Worm (Caenorhabditis elegans): ENCODE measurements around the gene F55A11.8.

F55A11.8 gene

DNA sequence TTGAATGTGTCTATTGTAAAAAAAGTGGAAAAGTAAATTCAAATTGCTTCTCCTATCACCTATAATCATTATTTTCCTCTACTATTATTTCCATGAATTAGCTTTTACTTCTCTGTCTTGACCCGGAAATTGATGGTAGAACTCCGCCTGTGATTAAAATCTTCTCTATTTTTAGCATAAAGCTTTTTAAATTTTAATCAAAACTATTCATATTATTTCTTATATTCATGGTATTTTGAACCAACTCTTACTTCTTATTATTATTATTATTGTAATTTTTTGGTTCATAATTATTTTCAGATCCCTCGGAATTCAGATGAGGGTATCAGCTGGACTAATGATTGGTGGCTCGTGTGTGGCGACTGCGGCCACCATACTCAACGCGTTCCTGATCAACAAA lies 21.0 kb upstream of the F55A11.8 start, which contains the start of gene sel-11:
TSS of gene sel-11 (plus strand) at position 301 of the 400 bp plus-strand sequence.
- no peak for TF ChIP-seq C34F6.9 (tag; optimal IDR thresholded peaks at IDR 0.05)
- no peak for TF ChIP-seq zag-1 (tag; optimal IDR thresholded peaks at IDR 0.05)
- no peak for TF ChIP-seq ceh-16 (tag; optimal IDR thresholded peaks at IDR 0.05)
- no peak for TF ChIP-seq skn-1 (tag; optimal IDR thresholded peaks at IDR 0.05)
- TF ChIP-seq sem-4 (tag; optimal IDR thresholded peaks at IDR 0.05) = no peak
- no peak for TF ChIP-seq lin-13 (GFP tag; optimal IDR thresholded peaks at IDR 0.05)
- no peak for TF ChIP-seq sma-3 (GFP tag; optimal IDR thresholded peaks at IDR 0.05)
- TF ChIP-seq elt-3 (tag; optimal IDR thresholded peaks at IDR 0.05) = no peak
- TF ChIP-seq mdl-1 (tag; optimal IDR thresholded peaks at IDR 0.05) = no peak
- no peak for TF ChIP-seq gmeb-1 (tag; optimal IDR thresholded peaks at IDR 0.05)
- no peak for TF ChIP-seq dmd-4 (tag; optimal IDR thresholded peaks at IDR 0.05)
- no peak for TF ChIP-seq nhr-77 (tag; optimal IDR thresholded peaks at IDR 0.05)
- TF ChIP-seq nhr-11 (tag; optimal IDR thresholded peaks at IDR 0.05) = no peak
- no peak for TF ChIP-seq lsy-2 (tag; optimal IDR thresholded peaks at IDR 0.05)
- TF ChIP-seq unc-62 (GFP tag; optimal IDR thresholded peaks at IDR 0.05) = no peak
- no peak for TF ChIP-seq peb-1 (tag; optimal IDR thresholded peaks at IDR 0.05)

DNA sequence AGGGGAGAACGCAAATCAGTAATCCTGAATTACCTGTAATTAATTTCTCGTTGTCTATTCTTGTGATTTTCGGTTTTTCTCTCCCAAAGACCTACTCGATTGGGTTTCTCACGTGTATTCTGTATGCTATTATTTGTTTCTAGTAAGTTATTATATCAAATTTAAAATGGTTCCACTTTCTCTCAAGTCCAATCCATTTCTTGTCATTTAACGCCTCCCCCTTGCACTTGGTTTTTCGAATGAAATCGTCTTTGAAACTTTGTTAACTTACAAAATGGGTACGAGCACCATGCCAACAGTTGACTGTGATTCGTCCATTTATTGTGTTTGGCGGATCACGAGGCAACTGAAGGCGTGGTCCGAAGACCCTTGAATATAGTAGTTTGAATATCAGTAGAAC lies 18.3 kb upstream of the F55A11.8 start:
- TF ChIP-seq unc-39 (tag; optimal IDR thresholded peaks at IDR 0.05) (no peak), crh-2 (tag; optimal IDR thresholded peaks at IDR 0.05) (no peak), dmd-4 (tag; optimal IDR thresholded peaks at IDR 0.05) (no peak), egl-27 (tag; optimal IDR thresholded peaks at IDR 0.05) (no peak), elt-1 (tag; optimal IDR thresholded peaks at IDR 0.05) (no peak)

DNA sequence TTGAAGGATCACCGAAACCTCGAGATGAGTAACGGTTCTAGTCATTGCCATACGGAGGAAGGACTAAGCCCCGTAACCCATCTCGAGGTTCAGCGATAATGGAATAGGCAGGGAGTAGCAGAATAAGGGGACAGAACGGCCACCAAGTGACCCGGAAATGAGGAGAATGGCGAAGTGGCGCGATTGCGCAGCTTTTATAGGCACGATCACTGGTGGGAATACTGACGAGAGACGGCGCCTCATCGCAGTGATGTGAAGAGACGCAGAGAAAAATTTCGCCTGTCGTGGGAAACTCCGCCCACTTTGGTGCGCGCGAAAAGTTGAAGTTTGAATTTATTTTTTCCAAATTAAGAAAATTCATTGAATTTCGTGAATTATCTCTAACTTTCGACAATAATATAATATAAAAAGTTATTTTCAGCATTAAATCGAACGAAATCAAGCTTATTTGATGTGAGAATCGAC lies 17.9 kb upstream of the F55A11.8 start, which contains the start of gene F55A11.4:
TSS of gene F55A11.4 (plus strand) at position 415 of the 465 bp plus-strand sequence.
- TF ChIP-seq lin-11 (tag; optimal IDR thresholded peaks at IDR 0.05) (no peak), C34F6.9 (tag; optimal IDR thresholded peaks at IDR 0.05) (no peak), dmd-4 (tag; optimal IDR thresholded peaks at IDR 0.05) (no peak), skn-1 (tag; optimal IDR thresholded peaks at IDR 0.05) (no peak), peb-1 (tag; optimal IDR thresholded peaks at IDR 0.05) (no peak), lsy-2 (tag; optimal IDR thresholded peaks at IDR 0.05) (no peak), fos-1 (tag; optimal IDR thresholded peaks at IDR 0.05) (no peak), ama-1 (optimal IDR thresholded peaks at IDR 0.05) (peak; percentile 32), nhr-25 (tag; optimal IDR thresholded peaks at IDR 0.05) (peak; percentile 10), ztf-11 (tag; optimal IDR thresholded peaks at IDR 0.05) (no peak)

ce11 chrV:11773420-11773819 lies 14.6 kb upstream of the F55A11.8 start, which contains the start of gene bus-18:
Gene bus-18 (plus strand): TSS chrV:11773720.
- TF ChIP-seq nhr-21 (tag; optimal IDR thresholded peaks at IDR 0.05) (no peak), elt-1 (tag; optimal IDR thresholded peaks at IDR 0.05) (no peak), peb-1 (tag; optimal IDR thresholded peaks at IDR 0.05) (no peak), ceh-82 (tag; optimal IDR thresholded peaks at IDR 0.05) (no peak), unc-39 (tag; optimal IDR thresholded peaks at IDR 0.05) (no peak), egl-27 (tag; optimal IDR thresholded peaks at IDR 0.05) (no peak), R02D3.7 (tag; optimal IDR thresholded peaks at IDR 0.05) (no peak), nhr-23 (tag; optimal IDR thresholded peaks at IDR 0.05) (no peak), mbf-1 (tag; optimal IDR thresholded peaks at IDR 0.05) (no peak), ztf-11 (tag; optimal IDR thresholded peaks at IDR 0.05) (no peak), alr-1 (tag; optimal IDR thresholded peaks at IDR 0.05) (no peak)

ce11 chrV:11773934-11774333 lies 14.1 kb upstream of the F55A11.8 start:
- TF ChIP-seq crh-2 (tag; optimal IDR thresholded peaks at IDR 0.05) = no peak
- TF ChIP-seq unc-62 (GFP tag; optimal IDR thresholded peaks at IDR 0.05) = no peak
- no peak for TF ChIP-seq egl-27 (tag; optimal IDR thresholded peaks at IDR 0.05)
- peak; percentile 27 for TF ChIP-seq ceh-16 (tag; optimal IDR thresholded peaks at IDR 0.05)
- no peak for TF ChIP-seq unc-55 (GFP tag; optimal IDR thresholded peaks at IDR 0.05)
- no peak for TF ChIP-seq ama-1 (optimal IDR thresholded peaks at IDR 0.05)
- TF ChIP-seq lin-13 (GFP tag; optimal IDR thresholded peaks at IDR 0.05) = no peak
- no peak for TF ChIP-seq nhr-11 (tag; optimal IDR thresholded peaks at IDR 0.05)
- no peak for TF ChIP-seq C34F6.9 (tag; optimal IDR thresholded peaks at IDR 0.05)
- no peak for TF ChIP-seq snpc-4 (tag; optimal IDR thresholded peaks at IDR 0.05)
- TF ChIP-seq nhr-77 (tag; optimal IDR thresholded peaks at IDR 0.05) = no peak
- peak; percentile 39 for TF ChIP-seq nhr-25 (tag; optimal IDR thresholded peaks at IDR 0.05)
- no peak for TF ChIP-seq Y55F3AM.14 (GFP tag; optimal IDR thresholded peaks at IDR 0.05)
- TF ChIP-seq dmd-4 (tag; optimal IDR thresholded peaks at IDR 0.05) = no peak
- no peak for TF ChIP-seq elt-1 (tag; optimal IDR thresholded peaks at IDR 0.05)
- no peak for TF ChIP-seq nhr-6 (tag; optimal IDR thresholded peaks at IDR 0.05)
- TF ChIP-seq ceh-82 (tag; optimal IDR thresholded peaks at IDR 0.05) = no peak
- TF ChIP-seq unc-39 (tag; optimal IDR thresholded peaks at IDR 0.05) = no peak
- no peak for TF ChIP-seq sma-9 (GFP tag; optimal IDR thresholded peaks at IDR 0.05)
- no peak for TF ChIP-seq sma-9 (tag; optimal IDR thresholded peaks at IDR 0.05)
- no peak for TF ChIP-seq skn-1 (tag; optimal IDR thresholded peaks at IDR 0.05)
- no peak for TF ChIP-seq ztf-1 (GFP tag; conservative IDR thresholded peaks at IDR 0.05)
- no peak for TF ChIP-seq lin-39 (tag; optimal IDR thresholded peaks at IDR 0.05)
- peak; percentile 62 for TF ChIP-seq fos-1 (tag; optimal IDR thresholded peaks at IDR 0.05)

Data from whole organism, L2 larva.